Fruit fly (Drosophila melanogaster): ENCODE results near the gene CG6592.

CG6592 gene

DNA sequence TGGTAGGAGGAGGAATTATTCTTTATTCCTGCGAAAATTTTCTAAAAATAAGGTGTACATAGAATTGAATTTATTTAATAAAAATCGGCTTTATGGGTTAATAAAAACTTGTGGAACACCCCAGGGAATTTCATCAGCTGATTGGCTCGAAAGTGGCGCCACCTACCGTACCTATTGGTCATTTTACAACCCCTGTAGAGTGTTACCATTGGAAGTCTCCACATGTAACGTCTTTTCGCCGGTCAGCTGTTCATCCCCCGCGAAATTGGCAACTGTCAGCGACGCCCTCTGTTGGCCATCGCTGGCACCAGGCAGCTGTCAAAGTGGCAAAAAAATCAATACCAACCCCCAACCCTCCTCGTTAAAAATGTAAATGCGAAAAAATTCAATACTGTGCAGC, 23.1 kb downstream of the CG6592 start, which contains the start of gene CG13293 (continued):
- no peak for TF ChIP-seq CG10274 (GFP tag; optimal IDR thresholded peaks at IDR 0.05)
- no peak for TF ChIP-seq ATbp (GFP tag; optimal IDR thresholded peaks at IDR 0.05)
- TF ChIP-seq ranshi (GFP tag; IDR thresholded peaks at IDR 0.05) = no peak
- TF ChIP-seq Camta (GFP tag; optimal IDR thresholded peaks at IDR 0.05) = no peak
- TF ChIP-seq row (GFP tag; IDR thresholded peaks at IDR 0.05) = peak; percentile 61; the same call in 2 of the 3 replicates
- TF ChIP-seq trem (tag; optimal IDR thresholded peaks at IDR 0.05) = peak; percentile 1
- no peak for TF ChIP-seq CG34224 (GFP tag; IDR thresholded peaks at IDR 0.05; ENCODE audit: partially characterized antibody)
- no peak for TF ChIP-seq ttk (GFP tag; IDR thresholded peaks at IDR 0.05)
- no peak for TF ChIP-seq dpn (GFP tag; optimal IDR thresholded peaks at IDR 0.05)
- TF ChIP-seq Awh (GFP tag; IDR thresholded peaks at IDR 0.05) = no peak
- TF ChIP-seq CG18011 (GFP tag; optimal IDR thresholded peaks at IDR 0.05) = no peak
- TF ChIP-seq usp (GFP tag; optimal IDR thresholded peaks at IDR 0.05) = no peak
- no peak for TF ChIP-seq CG8359 (GFP tag; optimal IDR thresholded peaks at IDR 0.05; ENCODE audit: borderline replicate concordance)
- no peak for TF ChIP-seq hkb (optimal IDR thresholded peaks at IDR 0.05)
- TF ChIP-seq hkb (GFP tag; IDR thresholded peaks at IDR 0.05) = no peak
- no peak for TF ChIP-seq CrebB (tag; optimal IDR thresholded peaks at IDR 0.05)
- TF ChIP-seq Abd-B (GFP tag; optimal IDR thresholded peaks at IDR 0.05) = no peak
- no peak for TF ChIP-seq CG14014 (GFP tag; IDR thresholded peaks at IDR 0.05)
- no peak for TF ChIP-seq CG17385 (GFP tag; optimal IDR thresholded peaks at IDR 0.05)
- TF ChIP-seq CG6254 (GFP tag; optimal IDR thresholded peaks at IDR 0.05) = no peak
- TF ChIP-seq wek (GFP tag; optimal IDR thresholded peaks at IDR 0.05) = no peak
- TF ChIP-seq CG16779 (GFP tag; IDR thresholded peaks at IDR 0.05) = no peak
- TF ChIP-seq Trl (optimal IDR thresholded peaks at IDR 0.05) = no peak
- TF ChIP-seq Trl (GFP tag; optimal IDR thresholded peaks at IDR 0.05) = no peak
- TF ChIP-seq Bgb (GFP tag; IDR thresholded peaks at IDR 0.05; ENCODE audit: partially characterized antibody) = no peak
- no peak for TF ChIP-seq CG4404 (GFP tag; IDR thresholded peaks at IDR 0.05)
- TF ChIP-seq Sin3A (optimal IDR thresholded peaks at IDR 0.05) = no peak
- no peak for TF ChIP-seq CG10565 (GFP tag; optimal IDR thresholded peaks at IDR 0.05)
- TF ChIP-seq lmd (GFP tag; IDR thresholded peaks at IDR 0.05) = no peak
- TF ChIP-seq Spps (tag; optimal IDR thresholded peaks at IDR 0.05) = no peak
- no peak for TF ChIP-seq ind (GFP tag; optimal IDR thresholded peaks at IDR 0.05)
- TF ChIP-seq Chrac-16 (GFP tag; optimal IDR thresholded peaks at IDR 0.05) = no peak
- no peak for TF ChIP-seq Vsx1 (GFP tag; optimal IDR thresholded peaks at IDR 0.05)
- TF ChIP-seq MBD-R2 (GFP tag; IDR thresholded peaks at IDR 0.05) = peak; percentile 22; the same call in 1 of the 2 replicates
- TF ChIP-seq chm (GFP tag; IDR thresholded peaks at IDR 0.05) = no peak
- no peak for TF ChIP-seq CG10147 (GFP tag; optimal IDR thresholded peaks at IDR 0.05)
- TF ChIP-seq CG11695 (GFP tag; IDR thresholded peaks at IDR 0.05) = no peak
- TF ChIP-seq CG13424 (tag; optimal IDR thresholded peaks at IDR 0.05) = no peak
- no peak for TF ChIP-seq CG15601 (tag; optimal IDR thresholded peaks at IDR 0.05)
- no peak for TF ChIP-seq sr (GFP tag; IDR thresholded peaks at IDR 0.05)
- TF ChIP-seq Ptx1 (GFP tag; IDR thresholded peaks at IDR 0.05) = no peak
- no peak for TF ChIP-seq CG10543 (GFP tag; optimal IDR thresholded peaks at IDR 0.05)
- TF ChIP-seq CG9727 (GFP tag; optimal IDR thresholded peaks at IDR 0.05) = no peak
- no peak for TF ChIP-seq Doc2 (GFP tag; IDR thresholded peaks at IDR 0.05)
- TF ChIP-seq scrt (GFP tag; optimal IDR thresholded peaks at IDR 0.05) = peak; percentile 53
- peak; percentile 2 for TF ChIP-seq lab (GFP tag; optimal IDR thresholded peaks at IDR 0.05)
- TF ChIP-seq Fer2 (tag; optimal IDR thresholded peaks at IDR 0.05) = no peak
- peak; percentile 50 for TF ChIP-seq YL-1 (GFP tag; optimal IDR thresholded peaks at IDR 0.05)
- TF ChIP-seq hb (GFP tag; IDR thresholded peaks at IDR 0.05; ENCODE audit: partially characterized antibody) = no peak
- TF ChIP-seq Oli (tag; optimal IDR thresholded peaks at IDR 0.05) = no peak
- no peak for TF ChIP-seq B-H1 (GFP tag; IDR thresholded peaks at IDR 0.05)
- TF ChIP-seq CG10209 (GFP tag; optimal IDR thresholded peaks at IDR 0.05) = no peak
- no peak for TF ChIP-seq CG43689 (GFP tag; IDR thresholded peaks at IDR 0.05)

Data from whole organism, embryonic.